Worm (Caenorhabditis elegans) whole organism, L4/young adult: ENCODE data around the gene C25E10.4.

Source experiments
- W03F9.2 ChIP-seq: fragments of 150-350 bp; optimal IDR thresholded peaks from 2 replicates; lab custom pipeline; 2014; ENCODE audit warnings: missing biosample characterization, missing genetic modification characterization
- dao-5 ChIP-seq: sonication (generic microtip); optimal IDR thresholded peaks from 2 replicates; lab custom pipeline; 2016; ENCODE audit warnings: missing genotype, missing genetic modification characterization, moderate library complexity, missing compliant biosample characterization
- him-1 ChIP-seq: sonication (generic microtip); optimal IDR thresholded peaks from 2 replicates; lab custom pipeline; 2016; ENCODE audit warnings: missing genotype, missing genetic modification reagents, missing genetic modification characterization, missing compliant biosample characterization

DNA sequence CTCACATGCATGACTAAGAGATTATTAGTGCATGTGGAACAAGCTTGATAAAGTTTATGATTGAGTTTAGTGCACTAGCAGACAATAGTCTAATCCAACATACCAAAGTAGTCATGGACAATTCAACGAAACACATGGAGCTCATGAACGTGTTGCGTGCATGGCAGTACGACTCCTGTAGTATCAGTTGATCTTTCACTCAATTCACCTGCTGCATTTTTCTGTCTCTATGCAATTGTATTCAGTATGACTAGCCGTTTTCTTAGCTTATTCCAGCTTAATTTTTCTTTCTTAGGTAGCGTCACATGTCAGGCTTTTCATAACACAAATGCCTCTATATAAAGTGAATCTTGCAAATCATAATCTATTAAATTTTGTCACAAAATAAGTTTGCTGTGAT, 30.1 kb upstream of the C25E10.4 start, which contains the start of gene srx-1:
- TF ChIP-seq him-1 (no peak), dao-5 (tag; lab: Kevin White, UChicago) (no peak), W03F9.2 (tag; lab: Kevin White, UChicago) (no peak)
